Worm (Caenorhabditis elegans) whole organism, L3 larva: ENCODE data around the gene C15H11.10.

Experiments
- ZK546.5 ChIP-seq: sonication (generic microtip); optimal IDR thresholded peaks from 2 replicates; lab custom pipeline; 2017; ENCODE audit warnings: missing biosample characterization, missing genetic modification characterization
- aly-2 ChIP-seq: fragments of 150-350 bp; optimal IDR thresholded peaks from 2 replicates; lab custom pipeline; 2014; ENCODE audit warnings: missing biosample characterization, missing genetic modification characterization
- ama-1 ChIP-seq: fragments of 150-350 bp; optimal IDR thresholded peaks from 2 replicates; lab custom pipeline; 2018
- ceh-16 ChIP-seq: sonication (generic microtip); optimal IDR thresholded peaks from 2 replicates; lab custom pipeline; 2017; ENCODE audit warnings: missing biosample characterization, missing genetic modification characterization
- ceh-82 ChIP-seq: fragments of 150-350 bp; optimal IDR thresholded peaks from 2 replicates; lab custom pipeline; 2014; ENCODE audit warnings: missing biosample characterization, missing genetic modification characterization
- ceh-9 ChIP-seq: sonication (generic microtip); optimal IDR thresholded peaks from 2 replicates; lab custom pipeline; 2018; ENCODE audit warnings: missing biosample characterization, missing genetic modification characterization
- daf-12 ChIP-seq: fragments of 150-350 bp; optimal IDR thresholded peaks from 2 replicates; lab custom pipeline; 2014; ENCODE audit warnings: missing biosample characterization, missing genetic modification reagents, missing genetic modification characterization
- egl-5 ChIP-seq: fragments of 150-350 bp; optimal IDR thresholded peaks from 2 replicates; lab custom pipeline; 2017; ENCODE audit warnings: missing biosample characterization, missing genetic modification reagents, missing genetic modification characterization, inconsistent platforms
- elt-1 ChIP-seq: fragments of 150-350 bp; optimal IDR thresholded peaks from 2 replicates; lab custom pipeline; 2014; ENCODE audit warnings: missing biosample characterization, missing genetic modification characterization
- elt-2 ChIP-seq: sonication (generic microtip); optimal IDR thresholded peaks from 2 replicates; lab custom pipeline; 2016; ENCODE audit warnings: missing genetic modification reagents, mild to moderate bottlenecking, missing genetic modification characterization, missing compliant biosample characterization
- eor-1 ChIP-seq, 2 experiments: fragments of 150-350 bp; optimal IDR thresholded peaks; 2 replicates each; lab custom pipeline; 2014 to 2018; ENCODE audit warnings: missing biosample characterization in 2 of 2, missing genetic modification characterization in 2 of 2
- fkh-10 ChIP-seq: sonication (generic microtip); optimal IDR thresholded peaks from 2 replicates; lab custom pipeline; 2017; ENCODE audit warnings: missing biosample characterization, missing genetic modification reagents, missing genetic modification characterization
- fkh-2 ChIP-seq: fragments of 150-350 bp; optimal IDR thresholded peaks from 2 replicates; lab custom pipeline; 2014; ENCODE audit warnings: missing biosample characterization, missing genetic modification reagents, missing genetic modification characterization
- fos-1 ChIP-seq: fragments of 150-350 bp; optimal IDR thresholded peaks from 2 replicates; lab custom pipeline; 2014; ENCODE audit warnings: missing biosample characterization, missing genetic modification characterization
- hmg-11 ChIP-seq: sonication (generic microtip); optimal IDR thresholded peaks from 2 replicates; lab custom pipeline; 2016; ENCODE audit warnings: missing genetic modification characterization, missing compliant biosample characterization
- jun-1 ChIP-seq: fragments of 150-350 bp; optimal IDR thresholded peaks from 2 replicates; lab custom pipeline; 2014; ENCODE audit warnings: missing biosample characterization, missing genetic modification reagents, missing genetic modification characterization
- lin-15B ChIP-seq: fragments of 150-350 bp; optimal IDR thresholded peaks from 2 replicates; lab custom pipeline; 2014; ENCODE audit warnings: missing biosample characterization, missing genetic modification characterization
- lin-39 ChIP-seq: fragments of 150-350 bp; optimal IDR thresholded peaks from 2 replicates; lab custom pipeline; 2018; ENCODE audit warnings: missing biosample characterization, missing genetic modification reagents, missing genetic modification characterization
- lsy-12 ChIP-seq: sonication (generic microtip); optimal IDR thresholded peaks from 2 replicates; lab custom pipeline; 2016; ENCODE audit warnings: mild to moderate bottlenecking, missing genetic modification characterization, missing compliant biosample characterization
- mdl-1 ChIP-seq: fragments of 150-350 bp; optimal IDR thresholded peaks from 2 replicates; lab custom pipeline; 2014; ENCODE audit warnings: missing biosample characterization, missing genetic modification characterization
- mml-1 ChIP-seq: fragments of 150-350 bp; sonication (generic microtip); optimal IDR thresholded peaks from 3 replicates; lab custom pipeline; 2014; ENCODE audit warnings: missing biosample characterization, missing genetic modification characterization
- nhr-12 ChIP-seq: fragments of 150-350 bp; optimal IDR thresholded peaks from 2 replicates; lab custom pipeline; 2014; ENCODE audit warnings: missing biosample characterization, missing genetic modification characterization
- nhr-25 ChIP-seq: sonication (generic microtip); optimal IDR thresholded peaks from 2 replicates; lab custom pipeline; 2017; ENCODE audit warnings: missing biosample characterization, missing genetic modification characterization
- nhr-28 ChIP-seq: fragments of 150-350 bp; optimal IDR thresholded peaks from 2 replicates; lab custom pipeline; 2014; ENCODE audit warnings: missing biosample characterization, missing genetic modification characterization
- nhr-43 ChIP-seq: sonication (generic microtip); optimal IDR thresholded peaks from 2 replicates; lab custom pipeline; 2016; ENCODE audit warnings: mild to moderate bottlenecking, missing genetic modification characterization, missing compliant biosample characterization; ENCODE audit not compliant: poor library complexity, severe bottlenecking
- nhr-67 ChIP-seq: fragments of 150-350 bp; optimal IDR thresholded peaks from 2 replicates; lab custom pipeline; 2014; ENCODE audit warnings: missing biosample characterization, missing genetic modification characterization
- nhr-76 ChIP-seq: fragments of 150-350 bp; sonication (generic microtip); optimal IDR thresholded peaks from 5 replicates; lab custom pipeline; 2014; ENCODE audit warnings: missing biosample characterization, missing genetic modification characterization
- pqm-1 ChIP-seq: fragments of 150-350 bp; optimal IDR thresholded peaks from 2 replicates; lab custom pipeline; 2017; ENCODE audit warnings: missing biosample characterization, missing genetic modification characterization, inconsistent platforms
- sea-2 ChIP-seq: fragments of 150-350 bp; sonication (generic microtip); optimal IDR thresholded peaks from 4 replicates; lab custom pipeline; 2014; ENCODE audit warnings: missing biosample characterization, missing genetic modification reagents, missing genetic modification characterization
- skn-1 ChIP-seq: fragments of 150-350 bp; optimal IDR thresholded peaks from 2 replicates; lab custom pipeline; 2014; ENCODE audit warnings: missing biosample characterization, missing genetic modification characterization
- snpc-4 ChIP-seq: fragments of 150-350 bp; optimal IDR thresholded peaks from 2 replicates; lab custom pipeline; 2014; ENCODE audit warnings: missing biosample characterization, missing genetic modification characterization
- tbx-2 ChIP-seq: sonication (generic microtip); optimal IDR thresholded peaks from 2 replicates; lab custom pipeline; 2016; ENCODE audit warnings: mild to moderate bottlenecking, missing genetic modification characterization, missing compliant biosample characterization
- unc-39 ChIP-seq: sonication (generic microtip); optimal IDR thresholded peaks from 4 replicates; lab custom pipeline; 2017; ENCODE audit warnings: missing biosample characterization, missing genetic modification characterization
- unc-62 ChIP-seq: fragments of 150-350 bp; sonication (generic microtip); optimal IDR thresholded peaks from 4 replicates; lab custom pipeline; 2014; ENCODE audit warnings: missing biosample characterization, missing genetic modification reagents, missing genetic modification characterization
- zag-1 ChIP-seq: fragments of 150-350 bp; optimal IDR thresholded peaks from 2 replicates; lab custom pipeline; 2014; ENCODE audit warnings: missing biosample characterization, missing genetic modification characterization
- ztf-11 ChIP-seq: fragments of 150-350 bp; optimal IDR thresholded peaks from 2 replicates; lab custom pipeline; 2014; ENCODE audit warnings: missing biosample characterization, missing genetic modification characterization

The C15H11.10 gene

DNA sequence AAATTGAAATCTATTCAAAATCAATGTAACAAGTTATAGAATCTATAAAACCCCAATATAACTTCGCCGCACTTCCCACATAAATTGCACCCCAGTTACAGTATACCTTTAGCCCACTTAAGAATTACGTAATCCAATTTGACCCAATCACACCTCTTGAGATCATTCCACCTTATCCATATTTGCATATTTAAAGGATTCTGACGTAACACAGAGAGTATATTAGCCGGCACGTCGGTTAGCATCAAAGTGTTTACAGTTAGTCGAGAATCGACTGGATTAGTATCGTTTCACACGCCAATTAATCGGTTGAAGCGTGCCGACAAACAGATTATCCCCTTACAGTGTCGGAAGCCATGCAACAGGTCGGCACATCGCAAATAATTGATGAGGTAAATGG lies 41.7 kb downstream of the C15H11.10 start:
- TF ChIP-seq egl-5 (no peak), tbx-2 (no peak), fkh-2 (tag; lab: Kevin White, UChicago) (no peak), ama-1 (lab: Kevin White, UChicago) (no peak), eor-1 (tag; optimal IDR thresholded peaks at IDR 0.05; lab: Kevin White, UChicago) (no peak), nhr-28 (tag; lab: Kevin White, UChicago) (no peak)

DNA sequence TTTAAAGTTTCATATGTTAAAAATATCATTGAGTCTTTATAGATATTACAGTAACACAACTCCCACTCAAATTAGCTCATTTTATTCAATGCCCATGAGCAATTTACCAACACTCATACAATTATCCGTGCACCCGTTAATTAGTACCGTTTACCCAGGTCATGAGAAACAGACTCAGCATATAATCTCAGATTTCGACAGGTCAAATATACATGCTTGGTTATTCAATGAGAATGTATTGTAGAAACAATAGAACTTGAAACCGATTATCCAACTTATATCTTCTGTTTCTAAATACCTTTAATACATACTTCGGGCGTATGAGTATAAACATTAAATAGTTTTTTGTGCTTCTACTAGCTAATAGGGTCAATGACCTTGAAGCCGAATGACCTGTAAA lies 44.3 kb downstream of the C15H11.10 start:
- TF ChIP-seq mdl-1 (tag; lab: Kevin White, UChicago) = no peak
- TF ChIP-seq elt-1 (tag; lab: Kevin White, UChicago) = no peak
- no peak for TF ChIP-seq nhr-76
- TF ChIP-seq fos-1 (tag; lab: Kevin White, UChicago) = no peak
- no peak for TF ChIP-seq zag-1
- TF ChIP-seq ceh-16 = no peak
- no peak for TF ChIP-seq lin-39 (tag; lab: Kevin White, UChicago)
- no peak for TF ChIP-seq ztf-11 (tag; lab: Kevin White, UChicago)
- TF ChIP-seq daf-12 (tag; lab: Kevin White, UChicago) = no peak
- no peak for TF ChIP-seq ceh-9
- no peak for TF ChIP-seq fkh-10 (GFP tag; lab: Kevin White, UChicago)
- no peak for TF ChIP-seq nhr-67 (tag; lab: Kevin White, UChicago)
- TF ChIP-seq ama-1 (lab: Kevin White, UChicago) = no peak
- no peak for TF ChIP-seq unc-62 (GFP tag; lab: Kevin White, UChicago)
- no peak for TF ChIP-seq nhr-12 (tag; lab: Kevin White, UChicago)
- no peak for TF ChIP-seq ZK546.5 (tag; lab: Kevin White, UChicago)

ce11 chrV:14437355-14437754 lies 45.4 kb downstream of the C15H11.10 start:
- no peak for TF ChIP-seq lin-15B
- TF ChIP-seq ceh-9 = no peak
- TF ChIP-seq zag-1 = no peak
- no peak for TF ChIP-seq lsy-12 (tag; lab: Kevin White, UChicago)
- TF ChIP-seq hmg-11 (tag; lab: Kevin White, UChicago) = no peak
- no peak for TF ChIP-seq aly-2 (tag; lab: Kevin White, UChicago)
- TF ChIP-seq unc-39 (tag; lab: Kevin White, UChicago) = no peak
- TF ChIP-seq skn-1 (tag; lab: Kevin White, UChicago) = no peak
- no peak for TF ChIP-seq ZK546.5 (tag; lab: Kevin White, UChicago)
- no peak for TF ChIP-seq ceh-82 (tag; lab: Kevin White, UChicago)
- no peak for TF ChIP-seq mml-1 (tag; lab: Kevin White, UChicago)
- no peak for TF ChIP-seq nhr-43
- no peak for TF ChIP-seq pqm-1 (tag; lab: Kevin White, UChicago)

- no peak for TF ChIP-seq nhr-28 (tag; lab: Kevin White, UChicago)
- peak; percentile 31 for TF ChIP-seq nhr-25 (tag; lab: Kevin White, UChicago)
These were observed 46.3 kb downstream of the C15H11.10 start for ce11 chrV:14438099-14438739.

- TF ChIP-seq sea-2 (no peak), jun-1 (no peak), daf-12 (tag; lab: Kevin White, UChicago) (no peak), lin-39 (tag; lab: Kevin White, UChicago) (no peak), ZK546.5 (tag; lab: Kevin White, UChicago) (no peak), ceh-9 (no peak), nhr-25 (tag; lab: Kevin White, UChicago) (peak; percentile 31)
These were observed 47.3 kb downstream of the C15H11.10 start for ce11 chrV:14439236-14439635.

DNA sequence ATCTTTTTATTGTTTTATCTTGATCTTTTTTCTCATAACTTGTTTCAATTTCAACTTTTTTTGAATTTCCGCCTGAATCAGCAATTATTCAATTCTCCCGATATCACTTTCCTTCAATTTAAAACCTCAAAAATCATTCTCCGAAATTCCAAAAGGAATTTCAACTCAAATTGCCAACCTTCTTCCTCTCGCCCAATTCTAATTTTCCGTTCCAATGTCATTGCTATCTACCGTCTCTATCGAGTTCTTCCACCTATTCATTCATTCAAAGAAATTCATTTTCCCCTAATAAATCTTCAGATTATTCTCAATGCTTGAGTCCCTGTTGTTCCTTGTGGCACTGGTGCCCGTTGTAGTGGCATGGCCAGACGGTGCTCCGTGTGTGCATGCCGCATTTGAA lies 48.9 kb downstream of the C15H11.10 start, which contains the start of gene F23B12.4:
Gene F23B12.4, plus strand, starts transcription at position 301 of the 400 bp plus-strand sequence.
- TF ChIP-seq elt-2 (tag; lab: Kevin White, UChicago) = no peak
- no peak for TF ChIP-seq aly-2 (tag; lab: Kevin White, UChicago)
- no peak for TF ChIP-seq nhr-12 (tag; lab: Kevin White, UChicago)
- TF ChIP-seq nhr-25 (tag; lab: Kevin White, UChicago) = no peak
- no peak for TF ChIP-seq zag-1
- no peak for TF ChIP-seq skn-1 (tag; lab: Kevin White, UChicago)
- no peak for TF ChIP-seq nhr-76
- TF ChIP-seq lsy-12 (tag; lab: Kevin White, UChicago) = no peak
- TF ChIP-seq snpc-4 (tag; lab: Kevin White, UChicago) = no peak
- TF ChIP-seq fkh-10 (GFP tag; lab: Kevin White, UChicago) = no peak
